Fruit fly (Drosophila melanogaster) whole organism, prepupa: ENCODE data around the gene CG6163.
A peak's percentile ranks its signal among the peaks of the same experiment; 100 is the strongest.

Source experiments
- CG10631 ChIP-seq: fragments of 200-800 bp; sonication (Bioruptor generic); optimal IDR thresholded peaks from 2 replicates; lab custom pipeline; 2016; ENCODE audit warnings: missing biosample characterization, missing genetic modification characterization
- CG15336 ChIP-seq: fragments of 200-800 bp; sonication (Bioruptor generic); IDR thresholded peaks from 2 replicates; pipeline ENCODE4 v1.3.6; 2022; ENCODE audit warnings: missing biosample characterization, missing genetic modification characterization
- CG16779 ChIP-seq: fragments of 200-800 bp; sonication (Bioruptor generic); optimal IDR thresholded peaks from 3 replicates; lab custom pipeline; 2017; ENCODE audit warnings: missing biosample characterization, mild to moderate bottlenecking, missing genetic modification characterization
- CG31627 ChIP-seq: fragments of 200-800 bp; sonication (Bioruptor generic); optimal IDR thresholded peaks from 3 replicates; lab custom pipeline; 2016; ENCODE audit warnings: missing biosample characterization, missing genetic modification characterization
- CG6792 ChIP-seq: fragments of 200-800 bp; sonication (Bioruptor generic); optimal IDR thresholded peaks from 3 replicates; lab custom pipeline; 2016; ENCODE audit warnings: missing biosample characterization, missing genetic modification characterization
- Lpt ChIP-seq: fragments of 200-800 bp; sonication (Bioruptor generic); optimal IDR thresholded peaks from 3 replicates; lab custom pipeline; 2016; ENCODE audit warnings: missing biosample characterization, missing genetic modification characterization
- Met ChIP-seq: fragments of 200-800 bp; sonication (Bioruptor generic); optimal IDR thresholded peaks from 3 replicates; lab custom pipeline; 2016; ENCODE audit warnings: missing biosample characterization, missing genetic modification characterization
- Smox ChIP-seq: fragments of 200-800 bp; sonication (Bioruptor generic); optimal IDR thresholded peaks from 3 replicates; lab custom pipeline; 2016; ENCODE audit warnings: missing biosample characterization, missing genetic modification characterization
- Sox102F ChIP-seq: fragments of 200-800 bp; sonication (Bioruptor generic); optimal IDR thresholded peaks from 2 replicates; lab custom pipeline; 2016; ENCODE audit warnings: missing biosample characterization, mild to moderate bottlenecking, missing genetic modification characterization
- Sox14 ChIP-seq: fragments of 200-800 bp; sonication (Bioruptor generic); optimal IDR thresholded peaks from 3 replicates; lab custom pipeline; 2016; ENCODE audit warnings: missing biosample characterization, missing genetic modification characterization
- dsx ChIP-seq: fragments of 200-800 bp; optimal IDR thresholded peaks from 3 replicates; lab custom pipeline; 2019; ENCODE audit warnings: missing biosample characterization, mild to moderate bottlenecking, missing genetic modification characterization, moderate library complexity; ENCODE audit not compliant: poor library complexity, severe bottlenecking
- fkh ChIP-seq: fragments of 200-800 bp; sonication (Bioruptor generic); optimal IDR thresholded peaks from 3 replicates; lab custom pipeline; 2017; ENCODE audit warnings: missing biosample characterization, mild to moderate bottlenecking, missing genetic modification characterization, moderate library complexity
- salr ChIP-seq, 2 experiments: fragments of 200-800 bp; sonication (Bioruptor generic); optimal IDR thresholded peaks; 3 replicates each; lab custom pipeline; 2016 to 2018; ENCODE audit warnings: missing biosample characterization in 2 of 2, missing genetic modification characterization in 2 of 2, mild to moderate bottlenecking in 1 of 2
- spab ChIP-seq: fragments of 200-800 bp; sonication (Bioruptor generic); optimal IDR thresholded peaks from 2 replicates; lab custom pipeline; 2017; ENCODE audit warnings: missing biosample characterization, mild to moderate bottlenecking, missing genetic modification characterization, missing genetic modification reagents

dm6 chr3L:11329014-11329469, 35.6 kb downstream of the CG6163 start:
- peak; percentile 90 for TF ChIP-seq CG15336
- TF ChIP-seq CG10631 (GFP tag; lab: Kevin White, UChicago): peak; percentile 65
- peak; percentile 74 for TF ChIP-seq Lpt (GFP tag; lab: Kevin White, UChicago)
- TF ChIP-seq salr (GFP tag; optimal IDR thresholded peaks at IDR 0.05; lab: Kevin White, UChicago): peak in 1 of 2 experiments; percentile 21
- TF ChIP-seq CG31627 (GFP tag; lab: Kevin White, UChicago): peak; percentile 40
- peak; percentile 61 for TF ChIP-seq Met (GFP tag; lab: Kevin White, UChicago)
- TF ChIP-seq Smox: peak; percentile 74
- no peak for TF ChIP-seq fkh
- TF ChIP-seq Sox102F (GFP tag; lab: Kevin White, UChicago): peak; percentile 68
- TF ChIP-seq dsx (GFP tag; lab: Kevin White, UChicago): peak; percentile 78
- TF ChIP-seq CG6792 (GFP tag; lab: Kevin White, UChicago): peak; percentile 78
- peak; percentile 52 for TF ChIP-seq CG16779
- TF ChIP-seq spab (GFP tag; lab: Kevin White, UChicago): peak; percentile 44
- peak; percentile 42 for TF ChIP-seq Sox14 (GFP tag; lab: Kevin White, UChicago)
